Fruit fly (Drosophila melanogaster): Measurements from ENCODE around the gene brk.

The brk gene

DNA sequence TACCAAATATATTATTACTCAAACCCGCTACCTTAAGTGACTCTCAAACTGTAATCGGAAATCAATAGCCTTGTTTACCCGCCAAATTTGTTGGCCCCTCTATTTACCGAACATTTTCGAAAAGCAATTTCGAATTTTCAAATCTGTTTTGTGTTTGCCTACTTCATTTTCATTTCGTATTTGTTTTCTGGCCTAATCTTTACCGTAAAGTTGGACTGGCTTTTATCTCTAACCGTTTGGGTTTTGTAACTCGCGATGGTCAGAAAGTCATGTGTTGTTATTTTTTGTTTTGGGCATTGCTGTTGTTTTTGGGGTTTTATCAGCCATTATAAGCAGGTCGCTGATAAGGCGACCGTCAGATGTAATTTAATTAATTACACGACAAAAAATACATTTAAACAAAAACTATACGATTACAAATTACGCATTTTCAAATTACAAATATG lies 25.6 kb downstream of the brk start (continued):
- no peak for TF ChIP-seq CG17328 (GFP tag; IDR thresholded peaks at IDR 0.05)
- TF ChIP-seq Opbp (GFP tag; IDR thresholded peaks at IDR 0.05; ENCODE audit: partially characterized antibody): no peak
- TF ChIP-seq Ets97D (GFP tag; optimal IDR thresholded peaks at IDR 0.05): no peak
- peak; percentile 49; the same call in 1 of the 2 replicates for TF ChIP-seq sim (GFP tag; IDR thresholded peaks at IDR 0.05)
- no peak for TF ChIP-seq Sin3A (optimal IDR thresholded peaks at IDR 0.05)
- TF ChIP-seq CG4360 (GFP tag; IDR thresholded peaks at IDR 0.05): no peak
- TF ChIP-seq CG7372 (GFP tag; IDR thresholded peaks at IDR 0.05): no peak
- TF ChIP-seq Tbp (GFP tag; optimal IDR thresholded peaks at IDR 0.05): no peak
- no peak for TF ChIP-seq Max (GFP tag; optimal IDR thresholded peaks at IDR 0.05)
- peak; percentile 17 for TF ChIP-seq phol (tag; optimal IDR thresholded peaks at IDR 0.05)
- peak; percentile 72 for TF ChIP-seq fd64A (GFP tag; optimal IDR thresholded peaks at IDR 0.05)
- no peak for TF ChIP-seq sd (tag; optimal IDR thresholded peaks at IDR 0.05)
- peak; percentile 57 for TF ChIP-seq CG34376 (GFP tag; optimal IDR thresholded peaks at IDR 0.05)
- TF ChIP-seq CG4404 (GFP tag; IDR thresholded peaks at IDR 0.05): no peak
- TF ChIP-seq br (optimal IDR thresholded peaks at IDR 0.05): no peak
- TF ChIP-seq CG7357 (GFP tag; IDR thresholded peaks at IDR 0.05): no peak
- TF ChIP-seq CG4707 (GFP tag; optimal IDR thresholded peaks at IDR 0.05): peak; percentile 64
- peak; percentile 12 for TF ChIP-seq CG17568 (GFP tag; optimal IDR thresholded peaks at IDR 0.05)
- no peak for TF ChIP-seq CoRest (tag; optimal IDR thresholded peaks at IDR 0.05)
- TF ChIP-seq CG1529 (GFP tag; optimal IDR thresholded peaks at IDR 0.05): no peak
- TF ChIP-seq CG14050 (GFP tag; IDR thresholded peaks at IDR 0.05): no peak
- peak; percentile 33 for TF ChIP-seq gem (tag; optimal IDR thresholded peaks at IDR 0.05)
- no peak for TF ChIP-seq gt (GFP tag; IDR thresholded peaks at IDR 0.05)
- no peak for TF ChIP-seq tap (tag; optimal IDR thresholded peaks at IDR 0.05)
- TF ChIP-seq CG12071 (GFP tag; optimal IDR thresholded peaks at IDR 0.05): peak; percentile 71
- no peak for TF ChIP-seq Aef1 (GFP tag; IDR thresholded peaks at IDR 0.05)
- no peak for TF ChIP-seq CG3847 (GFP tag; IDR thresholded peaks at IDR 0.05)
- no peak for TF ChIP-seq kay (GFP tag; optimal IDR thresholded peaks at IDR 0.05)
- peak in 1 of 2 experiments; percentile 14 for TF ChIP-seq dpn (GFP tag; optimal IDR thresholded peaks at IDR 0.05)
- TF ChIP-seq Six4 (GFP tag; optimal IDR thresholded peaks at IDR 0.05): peak; percentile 1
- TF ChIP-seq dmrt11E (tag; optimal IDR thresholded peaks at IDR 0.05): peak; percentile 56
- TF ChIP-seq her (GFP tag; optimal IDR thresholded peaks at IDR 0.05): no peak
- peak; percentile 20 for TF ChIP-seq CG1233 (GFP tag; optimal IDR thresholded peaks at IDR 0.05)
- no peak for TF ChIP-seq Lim3 (GFP tag; IDR thresholded peaks at IDR 0.05)
- no peak for TF ChIP-seq Spps (tag; optimal IDR thresholded peaks at IDR 0.05)
- TF ChIP-seq CG14441 (GFP tag; IDR thresholded peaks at IDR 0.05): peak; percentile 41; the same call in 1 of the 2 replicates
- no peak for TF ChIP-seq pho (GFP tag; optimal IDR thresholded peaks at IDR 0.05)
- no peak for TF ChIP-seq CG12104 (GFP tag; optimal IDR thresholded peaks at IDR 0.05)
- TF ChIP-seq lilli (GFP tag; optimal IDR thresholded peaks at IDR 0.05): no peak
- TF ChIP-seq CG18011 (GFP tag; optimal IDR thresholded peaks at IDR 0.05): no peak
- TF ChIP-seq mld (GFP tag; IDR thresholded peaks at IDR 0.05; ENCODE audit: partially characterized antibody): no peak
- TF ChIP-seq C15 (GFP tag; IDR thresholded peaks at IDR 0.05): no peak
- no peak for TF ChIP-seq Hand (GFP tag; optimal IDR thresholded peaks at IDR 0.05)
- TF ChIP-seq Dad (GFP tag; optimal IDR thresholded peaks at IDR 0.05): peak; percentile 1
- peak; percentile 55 for TF ChIP-seq CG11398 (GFP tag; optimal IDR thresholded peaks at IDR 0.05)
- no peak for TF ChIP-seq CG12744 (GFP tag; optimal IDR thresholded peaks at IDR 0.05)
- TF ChIP-seq CG16779 (GFP tag; IDR thresholded peaks at IDR 0.05): no peak
- TF ChIP-seq Chrac-16 (GFP tag; optimal IDR thresholded peaks at IDR 0.05): no peak
- TF ChIP-seq BEAF-32 (GFP tag; optimal IDR thresholded peaks at IDR 0.05): no peak
- TF ChIP-seq vnd (GFP tag; IDR thresholded peaks at IDR 0.05; ENCODE audit: partially characterized antibody): no peak
- no peak for TF ChIP-seq CHES-1-like (GFP tag; optimal IDR thresholded peaks at IDR 0.05)
- TF ChIP-seq sc (optimal IDR thresholded peaks at IDR 0.05): no peak
- TF ChIP-seq sc (GFP tag; optimal IDR thresholded peaks at IDR 0.05): peak; percentile 51
